Worm (Caenorhabditis elegans): ENCODE data around the gene mcat-1.

- TF ChIP-seq snpc-4 (tag; optimal IDR thresholded peaks at IDR 0.05) (no peak), ztf-11 (tag; optimal IDR thresholded peaks at IDR 0.05) (no peak), tbx-8 (GFP tag; optimal IDR thresholded peaks at IDR 0.05) (no peak), blmp-1 (tag; optimal IDR thresholded peaks at IDR 0.05) (no peak), elt-3 (tag; optimal IDR thresholded peaks at IDR 0.05) (no peak), nhr-76 (tag; optimal IDR thresholded peaks at IDR 0.05) (no peak), nhr-28 (tag; optimal IDR thresholded peaks at IDR 0.05) (no peak), ceh-83 (GFP tag; optimal IDR thresholded peaks at IDR 0.05) (no peak), nhr-2 (tag; optimal IDR thresholded peaks at IDR 0.05) (no peak), mep-1 (tag; optimal IDR thresholded peaks at IDR 0.05) (no peak), lsy-2 (tag; optimal IDR thresholded peaks at IDR 0.05) (no peak), unc-120 (tag; optimal IDR thresholded peaks at IDR 0.05; ENCODE audit: poor library complexity, severe bottlenecking) (no peak)
Observed at ce11 chrII:107703-108102, 16.4 kb upstream of the mcat-1 start.
